Worm (Caenorhabditis elegans): ENCODE results near the gene Y4C6A.4.

Y4C6A.4 gene

ce11 chrIV:5501414-5501813 is 48.6 kb downstream of the Y4C6A.4 start:
- no peak for TF ChIP-seq C38D4.7 (GFP tag; optimal IDR thresholded peaks at IDR 0.05)
- peak; percentile 58 for TF ChIP-seq unc-42 (tag; optimal IDR thresholded peaks at IDR 0.05)

- TF ChIP-seq nfya-1 (tag; optimal IDR thresholded peaks at IDR 0.05) (peak; percentile 1), eyg-1 (tag; optimal IDR thresholded peaks at IDR 0.05) (no peak), pqm-1 (tag; optimal IDR thresholded peaks at IDR 0.05) (no peak), sdc-2 (tag; optimal IDR thresholded peaks at IDR 0.05) (no peak), hlh-8 (tag; optimal IDR thresholded peaks at IDR 0.05) (no peak), ceh-30 (tag; optimal IDR thresholded peaks at IDR 0.05) (no peak), unc-42 (tag; optimal IDR thresholded peaks at IDR 0.05) (peak; percentile 33), ceh-45 (GFP tag; IDR thresholded peaks at IDR 0.05) (no peak), sox-2 (GFP tag; IDR thresholded peaks at IDR 0.05) (no peak), pax-1 (tag; optimal IDR thresholded peaks at IDR 0.05) (no peak), dve-1 (tag; optimal IDR thresholded peaks at IDR 0.05) (no peak)
Measured at ce11 chrIV:5502610-5503009, 49.8 kb downstream of the Y4C6A.4 start.

Data from whole organism, late embryonic.